Fruit fly (Drosophila melanogaster) whole organism, embryonic: Measurements from ENCODE around the gene HemK2.
A peak's percentile ranks its signal among the peaks of the same experiment; 100 is the strongest.

ENCODE experiments used
- Atf6 ChIP-seq: fragments of 200-800 bp; sonication (Bioruptor generic); IDR thresholded peaks from 2 replicates; pipeline ENCODE4 v1.3.6; 2022; ENCODE audit warnings: missing biosample characterization, missing genetic modification characterization
- B-H2 ChIP-seq: fragments of 200-800 bp; sonication (Bioruptor generic); optimal IDR thresholded peaks from 2 replicates; lab custom pipeline; 2018; ENCODE audit warnings: missing biosample characterization, mild to moderate bottlenecking, missing genetic modification characterization
- Blimp-1 ChIP-seq: fragments of 200-800 bp; sonication (Bioruptor generic); optimal IDR thresholded peaks from 3 replicates; lab custom pipeline; 2018; ENCODE audit warnings: missing biosample characterization, missing genetic modification characterization, mild to moderate bottlenecking, moderate library complexity, missing genetic modification reagents
- CG15514 ChIP-seq: fragments of 200-800 bp; sonication (Bioruptor generic); optimal IDR thresholded peaks from 3 replicates; lab custom pipeline; 2017; ENCODE audit warnings: missing biosample characterization, missing genetic modification characterization, mild to moderate bottlenecking, moderate library complexity, missing genetic modification reagents
- CG1603 ChIP-seq: fragments of 200-800 bp; sonication (Bioruptor generic); optimal IDR thresholded peaks from 2 replicates; lab custom pipeline; 2019; ENCODE audit warnings: missing biosample characterization, mild to moderate bottlenecking, missing genetic modification characterization, moderate library complexity
- CG16779 ChIP-seq: fragments of 200-800 bp; sonication (Bioruptor generic); IDR thresholded peaks from 2 replicates; pipeline ENCODE4 v1.3.6; 2022; ENCODE audit warnings: missing biosample characterization, missing genetic modification characterization
- CG17186 ChIP-seq: fragments of 200-800 bp; sonication (Bioruptor generic); optimal IDR thresholded peaks from 3 replicates; lab custom pipeline; 2017; ENCODE audit warnings: missing biosample characterization, missing genetic modification reagents, missing genetic modification characterization
- CG17385 ChIP-seq: fragments of 200-800 bp; sonication (Bioruptor generic); optimal IDR thresholded peaks from 3 replicates; lab custom pipeline; 2018; ENCODE audit warnings: missing biosample characterization, mild to moderate bottlenecking, missing genetic modification characterization
- CG17612 ChIP-seq: fragments of 200-800 bp; sonication (Bioruptor generic); IDR thresholded peaks from 2 replicates; pipeline ENCODE4 v1.3.6; 2022; ENCODE audit warnings: missing biosample characterization, missing genetic modification characterization
- CG2129 ChIP-seq: fragments of 200-800 bp; sonication (Bioruptor generic); IDR thresholded peaks from 2 replicates; pipeline ENCODE4 v1.3.6; 2022; ENCODE audit warnings: missing biosample characterization, missing genetic modification characterization; ENCODE audit not compliant: partially characterized antibody
- CG33213 ChIP-seq: fragments of 200-800 bp; sonication (Bioruptor generic); optimal IDR thresholded peaks from 3 replicates; lab custom pipeline; 2016; ENCODE audit warnings: missing biosample characterization, missing genetic modification characterization
- CG34376 ChIP-seq: fragments of 200-800 bp; sonication (Bioruptor generic); optimal IDR thresholded peaks from 2 replicates; lab custom pipeline; 2018; ENCODE audit warnings: missing biosample characterization, mild to moderate bottlenecking, missing genetic modification characterization
- CG3726 ChIP-seq: fragments of 200-800 bp; sonication (Bioruptor generic); IDR thresholded peaks from 3 replicates; pipeline ENCODE4, ENCODE4 v1.3.6; 2022; ENCODE audit warnings: missing biosample characterization, missing genetic modification characterization
- CG42726 ChIP-seq: fragments of 200-800 bp; sonication (Bioruptor generic); IDR thresholded peaks from 2 replicates; pipeline ENCODE4 v1.3.6; 2022; ENCODE audit warnings: missing biosample characterization, missing genetic modification characterization; ENCODE audit not compliant: partially characterized antibody
- CG4282 ChIP-seq: fragments of 200-800 bp; sonication (Bioruptor generic); optimal IDR thresholded peaks from 2 replicates; lab custom pipeline; 2016; ENCODE audit warnings: missing biosample characterization, missing genetic modification characterization
- CG6813 ChIP-seq: fragments of 200-800 bp; sonication (Bioruptor generic); optimal IDR thresholded peaks from 2 replicates; lab custom pipeline; 2017; ENCODE audit warnings: missing biosample characterization, missing genetic modification characterization, mild to moderate bottlenecking, moderate library complexity, missing genetic modification reagents
- CG6854 ChIP-seq: fragments of 200-800 bp; sonication (Bioruptor generic); optimal IDR thresholded peaks from 3 replicates; lab custom pipeline; 2017; ENCODE audit warnings: missing biosample characterization, mild to moderate bottlenecking, missing genetic modification characterization
- CG7786 ChIP-seq: fragments of 200-800 bp; sonication (Bioruptor generic); optimal IDR thresholded peaks from 2 replicates; lab custom pipeline; 2016; ENCODE audit warnings: missing biosample characterization, missing genetic modification characterization
- CG8765 ChIP-seq: fragments of 200-800 bp; sonication (Bioruptor generic); IDR thresholded peaks from 2 replicates; pipeline ENCODE4 v1.3.6; 2022; ENCODE audit warnings: missing biosample characterization, missing genetic modification characterization
- CG9215 ChIP-seq: fragments of 200-800 bp; sonication (Bioruptor generic); IDR thresholded peaks from 2 replicates; pipeline ENCODE4 v1.3.6; 2022; ENCODE audit warnings: missing biosample characterization, missing genetic modification characterization
- CG9727 ChIP-seq: fragments of 200-800 bp; sonication (Bioruptor generic); optimal IDR thresholded peaks from 3 replicates; lab custom pipeline; 2017; ENCODE audit warnings: missing biosample characterization, mild to moderate bottlenecking, missing genetic modification characterization
- CTCF ChIP-seq: fragments of 200-800 bp; sonication (Bioruptor generic); optimal IDR thresholded peaks from 2 replicates; lab custom pipeline; 2017; ENCODE audit warnings: missing biosample characterization, mild to moderate bottlenecking, missing genetic modification characterization, moderate library complexity
- Camta ChIP-seq: fragments of 200-800 bp; sonication (Bioruptor generic); optimal IDR thresholded peaks from 2 replicates; lab custom pipeline; 2016; ENCODE audit warnings: missing biosample characterization, missing genetic modification characterization
- Dp ChIP-seq: fragments of 200-800 bp; sonication (Bioruptor generic); optimal IDR thresholded peaks from 2 replicates; lab custom pipeline; 2018; ENCODE audit warnings: missing biosample characterization, mild to moderate bottlenecking, missing genetic modification characterization, moderate library complexity
- Fer2 ChIP-seq: fragments of 200-800 bp; sonication (Bioruptor generic); optimal IDR thresholded peaks from 2 replicates; lab custom pipeline; 2018; ENCODE audit warnings: missing biosample characterization, mild to moderate bottlenecking, missing genetic modification characterization, moderate library complexity
- HHEX ChIP-seq: fragments of 200-800 bp; sonication (Bioruptor generic); optimal IDR thresholded peaks from 3 replicates; lab custom pipeline; 2017; ENCODE audit warnings: missing biosample characterization, mild to moderate bottlenecking, missing genetic modification characterization, missing genetic modification reagents
- Hey ChIP-seq: fragments of 200-800 bp; sonication (Bioruptor generic); optimal IDR thresholded peaks from 3 replicates; lab custom pipeline; 2018; ENCODE audit warnings: missing biosample characterization, mild to moderate bottlenecking, missing genetic modification characterization
- Spps ChIP-seq: fragments of 200-800 bp; sonication (Bioruptor generic); optimal IDR thresholded peaks from 2 replicates; lab custom pipeline; 2018; ENCODE audit warnings: missing biosample characterization, mild to moderate bottlenecking, missing genetic modification characterization
- Tbp ChIP-seq: fragments of >200 bp; optimal IDR thresholded peaks from 2 replicates; lab custom pipeline; 2018; ENCODE audit warnings: missing biosample characterization, missing genetic modification characterization
- Xrp1 ChIP-seq: fragments of 200-800 bp; sonication (Bioruptor generic); IDR thresholded peaks from 2 replicates; pipeline ENCODE4 v1.3.6; 2022; ENCODE audit warnings: missing biosample characterization, missing genetic modification characterization
- ase ChIP-seq: fragments of 200-800 bp; sonication (Bioruptor generic); IDR thresholded peaks from 3 replicates; pipeline ENCODE4 v1.3.6; 2022; ENCODE audit warnings: missing biosample characterization, missing genetic modification characterization
- ems ChIP-seq: fragments of 200-800 bp; sonication (Bioruptor generic); optimal IDR thresholded peaks from 3 replicates; lab custom pipeline; 2016; ENCODE audit warnings: missing biosample characterization, missing genetic modification characterization
- eyg ChIP-seq: fragments of 200-800 bp; sonication (Bioruptor generic); optimal IDR thresholded peaks from 3 replicates; lab custom pipeline; 2016; ENCODE audit warnings: missing biosample characterization, missing genetic modification characterization
- fd64A ChIP-seq: fragments of 200-800 bp; sonication (Bioruptor generic); optimal IDR thresholded peaks from 3 replicates; lab custom pipeline; 2018; ENCODE audit warnings: missing biosample characterization, mild to moderate bottlenecking, missing genetic modification characterization
- inv ChIP-seq: fragments of 200-800 bp; sonication (Bioruptor generic); IDR thresholded peaks from 2 replicates; pipeline ENCODE4 v1.3.6; 2022; ENCODE audit warnings: missing biosample characterization, missing genetic modification characterization; ENCODE audit not compliant: partially characterized antibody
- lmd ChIP-seq: fragments of 200-800 bp; sonication (Bioruptor generic); IDR thresholded peaks from 2 replicates; pipeline ENCODE4 v1.3.6; 2022; ENCODE audit warnings: missing biosample characterization, missing genetic modification characterization
- mirr ChIP-seq: fragments of 200-800 bp; sonication (Bioruptor generic); optimal IDR thresholded peaks from 3 replicates; lab custom pipeline; 2018; ENCODE audit warnings: missing biosample characterization, mild to moderate bottlenecking, missing genetic modification characterization
- mld ChIP-seq: fragments of 200-800 bp; sonication (Bioruptor generic); IDR thresholded peaks from 3 replicates; pipeline ENCODE4 v1.3.6; 2022; ENCODE audit warnings: missing biosample characterization, missing genetic modification characterization; ENCODE audit not compliant: partially characterized antibody
- nerfin-1 ChIP-seq: fragments of 200-800 bp; sonication (Bioruptor generic); optimal IDR thresholded peaks from 3 replicates; lab custom pipeline; 2019; ENCODE audit warnings: missing biosample characterization, mild to moderate bottlenecking, missing genetic modification characterization, moderate library complexity
- pan ChIP-seq, 4 experiments: fragments of >200 bp in 3 of 4; fragments of 200-800 bp in 1 of 4; sonication (Bioruptor generic) in 1 of 4; optimal IDR thresholded peaks in 3 of 4; IDR thresholded peaks in 1 of 4; 2 replicates each; pipeline versions ENCODE4 v1.3.6 to Lab custom; 2017 to 2022; ENCODE audit warnings: missing biosample characterization in 2 of 4, missing genetic modification characterization in 2 of 4, mixed read lengths in 1 of 4
- pb ChIP-seq: fragments of 200-800 bp; sonication (Bioruptor generic); optimal IDR thresholded peaks from 3 replicates; lab custom pipeline; 2016; ENCODE audit warnings: missing biosample characterization, missing genetic modification characterization
- pzg ChIP-seq: fragments of 200-800 bp; sonication (Bioruptor generic); optimal IDR thresholded peaks from 3 replicates; lab custom pipeline; 2018; ENCODE audit warnings: missing biosample characterization, mild to moderate bottlenecking, missing genetic modification characterization, moderate library complexity
- ro ChIP-seq: fragments of 200-800 bp; sonication (Bioruptor generic); IDR thresholded peaks from 2 replicates; pipeline ENCODE4 v1.3.6; 2022; ENCODE audit warnings: missing biosample characterization, missing genetic modification characterization
- sens ChIP-seq: fragments of 200-800 bp; sonication (Bioruptor generic); peaks from one replicate; lab custom pipeline; 2016; ENCODE audit warnings: missing biosample characterization, missing genetic modification characterization
- sima ChIP-seq: fragments of 200-800 bp; sonication (Bioruptor generic); optimal IDR thresholded peaks from 2 replicates; lab custom pipeline; 2016; ENCODE audit warnings: missing biosample characterization, missing genetic modification characterization
- stwl ChIP-seq: fragments of 200-800 bp; sonication (Bioruptor generic); optimal IDR thresholded peaks from 3 replicates; lab custom pipeline; 2018; ENCODE audit warnings: missing biosample characterization, mild to moderate bottlenecking, missing genetic modification characterization, moderate library complexity
- tin ChIP-seq: fragments of 200-800 bp; sonication (Bioruptor generic); optimal IDR thresholded peaks from 3 replicates; lab custom pipeline; 2016; ENCODE audit warnings: missing biosample characterization, missing genetic modification characterization
- tup ChIP-seq: fragments of 200-800 bp; sonication (Bioruptor generic); optimal IDR thresholded peaks from 2 replicates; lab custom pipeline; 2016; ENCODE audit warnings: missing biosample characterization, mild to moderate bottlenecking, missing genetic modification characterization, moderate library complexity
- zen ChIP-seq: fragments of 200-800 bp; sonication (Bioruptor generic); optimal IDR thresholded peaks from 3 replicates; lab custom pipeline; 2018; ENCODE audit warnings: missing biosample characterization, mild to moderate bottlenecking, missing genetic modification characterization, moderate library complexity

Gene HemK2

dm6 chr2L:2765659-2766373, 6.3 kb upstream of the HemK2 start, which contains the start of the genes Snx21 and aph-1 (continued):
- peak; percentile 89 for TF ChIP-seq zen (tag; lab: Kevin White, UChicago)
- TF ChIP-seq ro: peak; percentile 64
- no peak for TF ChIP-seq mld (GFP tag; lab: Robert Waterston, UW)
- peak; percentile 92 for TF ChIP-seq CG9727 (GFP tag; lab: Kevin White, UChicago)
- peak; percentile 49 for TF ChIP-seq CTCF (GFP tag; lab: Kevin White, UChicago)
- TF ChIP-seq Camta: peak; percentile 81
- TF ChIP-seq CG7786 (GFP tag; lab: Kevin White, UChicago): peak; percentile 90
- peak; percentile 78 for TF ChIP-seq eyg
- peak; percentile 74 for TF ChIP-seq pb (GFP tag; lab: Kevin White, UChicago)
- TF ChIP-seq CG42726 (GFP tag; lab: Robert Waterston, UW): no peak
- no peak for TF ChIP-seq pan (optimal IDR thresholded peaks at IDR 0.05; lab: Kevin White, UChicago)
- peak in 1 of 2 experiments; percentile 88 for TF ChIP-seq pan (GFP tag; optimal IDR thresholded peaks at IDR 0.05 in 1 of 2, IDR thresholded peaks at IDR 0.05 in 1 of 2)
- TF ChIP-seq CG6854 (GFP tag; lab: Kevin White, UChicago): peak; percentile 88
- TF ChIP-seq CG16779 (GFP tag; lab: Robert Waterston, UW): peak; percentile 14; the same call in 1 of the 2 replicates
- TF ChIP-seq CG1603 (tag; lab: Kevin White, UChicago): peak; percentile 73
- peak; percentile 93 for TF ChIP-seq HHEX (GFP tag; lab: Kevin White, UChicago)
- TF ChIP-seq CG3726 (GFP tag; lab: Robert Waterston, UW): peak; percentile 82; the same call in 2 of the 3 replicates
- no peak for TF ChIP-seq CG2129
- TF ChIP-seq B-H2: peak; percentile 92
- TF ChIP-seq ase (GFP tag; lab: Robert Waterston, UW): peak; percentile 61
- TF ChIP-seq CG15514 (GFP tag; lab: Kevin White, UChicago): peak; percentile 84
- peak; percentile 85 for TF ChIP-seq ems
- peak; percentile 94 for TF ChIP-seq Xrp1
- peak; percentile 87 for TF ChIP-seq tin (GFP tag; lab: Kevin White, UChicago)
- peak; percentile 54 for TF ChIP-seq CG17186
- peak; percentile 62 for TF ChIP-seq CG33213
- peak; percentile 56 for TF ChIP-seq pzg (GFP tag; lab: Kevin White, UChicago)
- peak; percentile 91 for TF ChIP-seq lmd
- TF ChIP-seq mirr: peak; percentile 55
- TF ChIP-seq inv (GFP tag; lab: Robert Waterston, UW): 0 out of 2 replicates have a peak, but pooled peaks have one; percentile 6
- peak; percentile 76 for TF ChIP-seq tup
- TF ChIP-seq Dp (GFP tag; lab: Kevin White, UChicago): no peak
- TF ChIP-seq Atf6: peak; percentile 89
- TF ChIP-seq CG17612 (GFP tag; lab: Robert Waterston, UW): peak; percentile 60; the same call in 1 of the 2 replicates
- peak; percentile 89 for TF ChIP-seq nerfin-1 (tag; lab: Kevin White, UChicago)
- peak; percentile 82 for TF ChIP-seq Fer2 (tag; lab: Kevin White, UChicago)
- TF ChIP-seq Spps (tag; lab: Kevin White, UChicago): peak; percentile 75
- TF ChIP-seq sens: peak; percentile 98
- TF ChIP-seq CG4282 (GFP tag; lab: Kevin White, UChicago): peak; percentile 64
- TF ChIP-seq CG17385: peak; percentile 91
- peak; percentile 46 for TF ChIP-seq stwl (tag; lab: Kevin White, UChicago)
- peak; percentile 82 for TF ChIP-seq CG34376 (GFP tag; lab: Kevin White, UChicago)
- TF ChIP-seq CG8765 (GFP tag; lab: Robert Waterston, UW): peak; percentile 75
- TF ChIP-seq CG6813 (GFP tag; lab: Kevin White, UChicago): peak; percentile 84
- peak; percentile 89 for TF ChIP-seq CG9215 (GFP tag; lab: Robert Waterston, UW)
- peak; percentile 42 for TF ChIP-seq fd64A
- no peak for TF ChIP-seq Tbp (GFP tag; lab: Kevin White, UChicago)
- TF ChIP-seq Blimp-1 (GFP tag; lab: Kevin White, UChicago): peak; percentile 88
- peak; percentile 57 for TF ChIP-seq Hey (tag; lab: Kevin White, UChicago)
- no peak for TF ChIP-seq sima (GFP tag; lab: Kevin White, UChicago)
